Fruit fly (Drosophila melanogaster) whole organism, embryonic: ENCODE measurements around the gene ND-24L.
A peak's percentile ranks its signal among the peaks of the same experiment; 100 is the strongest.

Experiments
- Adf1 ChIP-seq: fragments of 200-800 bp; sonication (Bioruptor generic); IDR thresholded peaks from 2 replicates; pipeline ENCODE4 v1.3.6; 2022; ENCODE audit warnings: missing biosample characterization, missing genetic modification characterization
- BtbVII ChIP-seq: fragments of 200-800 bp; sonication (Bioruptor generic); optimal IDR thresholded peaks from 3 replicates; lab custom pipeline; 2017; ENCODE audit warnings: missing biosample characterization, mild to moderate bottlenecking, missing genetic modification characterization
- CG10959 ChIP-seq: fragments of 200-800 bp; sonication (Bioruptor generic); IDR thresholded peaks from 2 replicates; pipeline ENCODE4 v1.3.6; 2022; ENCODE audit warnings: missing biosample characterization, missing genetic modification characterization
- CG11093 ChIP-seq: fragments of 200-800 bp; sonication (Bioruptor generic); IDR thresholded peaks from 3 replicates; pipeline ENCODE4 v1.3.6; 2022; ENCODE audit warnings: missing biosample characterization, missing genetic modification characterization
- CG11696 ChIP-seq: fragments of 200-800 bp; sonication (Bioruptor generic); IDR thresholded peaks from 2 replicates; pipeline ENCODE4 v1.3.6; 2022; ENCODE audit warnings: missing biosample characterization, missing genetic modification characterization
- CG1529 ChIP-seq: fragments of 200-800 bp; sonication (Bioruptor generic); optimal IDR thresholded peaks from 3 replicates; lab custom pipeline; 2018; ENCODE audit warnings: missing biosample characterization, missing genetic modification characterization
- CG15479 ChIP-seq: fragments of 200-800 bp; sonication (Bioruptor generic); optimal IDR thresholded peaks from 3 replicates; lab custom pipeline; 2019; ENCODE audit warnings: missing biosample characterization, mild to moderate bottlenecking, missing genetic modification characterization, moderate library complexity
- CG16815 ChIP-seq: fragments of 200-800 bp; sonication (Bioruptor generic); optimal IDR thresholded peaks from 3 replicates; lab custom pipeline; 2017; ENCODE audit warnings: missing biosample characterization, mild to moderate bottlenecking, missing genetic modification characterization
- CG17328 ChIP-seq: fragments of 200-800 bp; sonication (Bioruptor generic); IDR thresholded peaks from 2 replicates; pipeline ENCODE4 v1.3.6; 2022; ENCODE audit warnings: missing biosample characterization, missing genetic modification characterization
- CG1792 ChIP-seq: fragments of 200-800 bp; sonication (Bioruptor generic); optimal IDR thresholded peaks from 2 replicates; lab custom pipeline; 2016; ENCODE audit warnings: missing biosample characterization, missing genetic modification characterization
- CG18011 ChIP-seq: fragments of 200-800 bp; sonication (Bioruptor generic); optimal IDR thresholded peaks from 2 replicates; lab custom pipeline; 2017; ENCODE audit warnings: missing biosample characterization, missing genetic modification characterization, mild to moderate bottlenecking, moderate library complexity, missing genotype
- CG3065 ChIP-seq: fragments of 200-800 bp; sonication (Bioruptor generic); optimal IDR thresholded peaks from 2 replicates; lab custom pipeline; 2016; ENCODE audit warnings: missing biosample characterization, missing genetic modification characterization
- CG32767 ChIP-seq: fragments of 200-800 bp; sonication (Bioruptor generic); IDR thresholded peaks from 2 replicates; pipeline ENCODE4 v1.3.6; 2022; ENCODE audit warnings: missing biosample characterization, missing genetic modification characterization
- CG3838 ChIP-seq: fragments of 200-800 bp; sonication (Bioruptor generic); optimal IDR thresholded peaks from 3 replicates; lab custom pipeline; 2016; ENCODE audit warnings: missing biosample characterization, missing genetic modification characterization
- CG3847 ChIP-seq: fragments of 200-800 bp; sonication (Bioruptor generic); IDR thresholded peaks from 2 replicates; pipeline ENCODE4 v1.3.6; 2022; ENCODE audit warnings: missing biosample characterization, missing genetic modification characterization
- CG4328 ChIP-seq: fragments of 200-800 bp; sonication (Bioruptor generic); optimal IDR thresholded peaks from 3 replicates; lab custom pipeline; 2017; ENCODE audit warnings: missing biosample characterization, missing genetic modification reagents, missing genetic modification characterization
- CG4707 ChIP-seq: fragments of 200-800 bp; sonication (Bioruptor generic); optimal IDR thresholded peaks from 2 replicates; lab custom pipeline; 2018; ENCODE audit warnings: missing biosample characterization, mild to moderate bottlenecking, missing genetic modification characterization, moderate library complexity
- CG6765 ChIP-seq: fragments of 200-800 bp; sonication (Bioruptor generic); optimal IDR thresholded peaks from 3 replicates; lab custom pipeline; 2017; ENCODE audit warnings: missing biosample characterization, mild to moderate bottlenecking, missing genetic modification characterization
- CHES-1-like ChIP-seq: fragments of 200-800 bp; sonication (Bioruptor generic); optimal IDR thresholded peaks from 2 replicates; lab custom pipeline; 2016; ENCODE audit warnings: missing biosample characterization, missing genetic modification characterization
- Deaf1 ChIP-seq: fragments of 200-800 bp; optimal IDR thresholded peaks from 3 replicates; lab custom pipeline; 2019; ENCODE audit warnings: missing biosample characterization, mild to moderate bottlenecking, missing genetic modification characterization, moderate library complexity
- Dfd ChIP-seq, 2 experiments: fragments of >200 bp; optimal IDR thresholded peaks; 2 replicates each; lab custom pipeline; 2017; ENCODE audit warnings: missing biosample characterization in 2 of 2, missing genetic modification characterization in 2 of 2
- Doc2 ChIP-seq: fragments of 200-800 bp; sonication (Bioruptor generic); IDR thresholded peaks from 2 replicates; pipeline ENCODE4 v1.3.6; 2022; ENCODE audit warnings: missing biosample characterization, missing genetic modification characterization
- Ets97D ChIP-seq: fragments of 200-800 bp; sonication (Bioruptor generic); optimal IDR thresholded peaks from 3 replicates; lab custom pipeline; 2016; ENCODE audit warnings: missing biosample characterization, missing genetic modification characterization
- Hey ChIP-seq: fragments of 200-800 bp; sonication (Bioruptor generic); optimal IDR thresholded peaks from 3 replicates; lab custom pipeline; 2018; ENCODE audit warnings: missing biosample characterization, mild to moderate bottlenecking, missing genetic modification characterization
- NK7.1 ChIP-seq: fragments of 200-800 bp; sonication (Bioruptor generic); optimal IDR thresholded peaks from 3 replicates; lab custom pipeline; 2016; ENCODE audit warnings: missing biosample characterization, missing genetic modification characterization
- Usf ChIP-seq: fragments of 200-800 bp; sonication (Bioruptor generic); optimal IDR thresholded peaks from 2 replicates; lab custom pipeline; 2017; ENCODE audit warnings: missing genotype, missing biosample characterization, missing genetic modification characterization
- YL-1 ChIP-seq: fragments of 200-800 bp; sonication (Bioruptor generic); optimal IDR thresholded peaks from 3 replicates; lab custom pipeline; 2017; ENCODE audit warnings: missing biosample characterization, mild to moderate bottlenecking, missing genetic modification characterization
- abd-A ChIP-seq: fragments of 200-800 bp; sonication (Bioruptor generic); optimal IDR thresholded peaks from 3 replicates; lab custom pipeline; 2019; ENCODE audit warnings: missing biosample characterization, mild to moderate bottlenecking, missing genetic modification characterization, moderate library complexity
- bsh ChIP-seq, 2 experiments: fragments of 200-800 bp; sonication (Bioruptor generic); optimal IDR thresholded peaks; 2 replicates each; lab custom pipeline; 2017 to 2018; ENCODE audit warnings: mild to moderate bottlenecking in 2 of 2, missing biosample characterization in 2 of 2, missing genetic modification characterization in 2 of 2, moderate library complexity in 1 of 2
- cg ChIP-seq: fragments of 200-800 bp; sonication (Bioruptor generic); optimal IDR thresholded peaks from 3 replicates; lab custom pipeline; 2019; ENCODE audit warnings: missing biosample characterization, mild to moderate bottlenecking, missing genetic modification characterization, moderate library complexity
- chif ChIP-seq, 2 experiments: fragments of 200-800 bp; sonication (Bioruptor generic); optimal IDR thresholded peaks; 3 replicates each; lab custom pipeline; 2016; ENCODE audit warnings: missing biosample characterization in 2 of 2, missing genetic modification characterization in 2 of 2
- chinmo ChIP-seq: fragments of 200-800 bp; sonication (Bioruptor generic); IDR thresholded peaks from 4 replicates; pipeline ENCODE4 v1.3.6; 2022; ENCODE audit warnings: missing biosample characterization, missing genetic modification characterization; ENCODE audit not compliant: partially characterized antibody
- fd3F ChIP-seq: fragments of 200-800 bp; sonication (Bioruptor generic); optimal IDR thresholded peaks from 2 replicates; lab custom pipeline; 2018; ENCODE audit warnings: missing biosample characterization, mild to moderate bottlenecking, missing genetic modification characterization, moderate library complexity
- fru ChIP-seq: fragments of >200 bp; optimal IDR thresholded peaks from 2 replicates; lab custom pipeline; 2017
- ftz-f1 ChIP-seq: fragments of 200-800 bp; sonication (Bioruptor generic); optimal IDR thresholded peaks from 2 replicates; lab custom pipeline; 2016; ENCODE audit warnings: missing biosample characterization, missing genetic modification characterization
- ken ChIP-seq: fragments of 200-800 bp; sonication (Bioruptor generic); IDR thresholded peaks from 3 replicates; pipeline ENCODE4 v1.3.6; 2022; ENCODE audit warnings: missing biosample characterization, missing genetic modification characterization
- mirr ChIP-seq: fragments of 200-800 bp; sonication (Bioruptor generic); optimal IDR thresholded peaks from 3 replicates; lab custom pipeline; 2018; ENCODE audit warnings: missing biosample characterization, mild to moderate bottlenecking, missing genetic modification characterization
- pb ChIP-seq: fragments of 200-800 bp; sonication (Bioruptor generic); optimal IDR thresholded peaks from 3 replicates; lab custom pipeline; 2016; ENCODE audit warnings: missing biosample characterization, missing genetic modification characterization
- salm ChIP-seq: fragments of 200-800 bp; sonication (Bioruptor generic); optimal IDR thresholded peaks from 2 replicates; lab custom pipeline; 2018; ENCODE audit warnings: missing biosample characterization, mild to moderate bottlenecking, missing genetic modification characterization
- sens-2 ChIP-seq: fragments of 200-800 bp; sonication (Bioruptor generic); IDR thresholded peaks from 2 replicates; pipeline ENCODE4 v1.3.6; 2022; ENCODE audit warnings: missing biosample characterization, missing genetic modification characterization
- z ChIP-seq: fragments of 200-800 bp; sonication (Bioruptor generic); IDR thresholded peaks from 3 replicates; pipeline ENCODE4 v1.3.6; 2022; ENCODE audit warnings: missing biosample characterization, missing genetic modification characterization

The ND-24L gene

dm6 chr3L:17349604-17350003 lies 29.0 kb upstream of the ND-24L start, which contains the start of gene Mip (continued):
- TF ChIP-seq fd3F (GFP tag; lab: Kevin White, UChicago) (no peak), CG3847 (0 out of 2 replicates have a peak, but pooled peaks have one; percentile 8), CG16815 (GFP tag; lab: Kevin White, UChicago) (no peak), chif (GFP tag; optimal IDR thresholded peaks at IDR 0.05; lab: Kevin White, UChicago) (no peak), CG3838 (GFP tag; lab: Kevin White, UChicago) (no peak), BtbVII (GFP tag; lab: Kevin White, UChicago) (no peak), chinmo (GFP tag; lab: Robert Waterston, UW) (no peak), CG32767 (GFP tag; lab: Robert Waterston, UW) (no peak), pb (GFP tag; lab: Kevin White, UChicago) (no peak), CG15479 (GFP tag; lab: Kevin White, UChicago) (peak; percentile 77), CG11696 (GFP tag; lab: Robert Waterston, UW) (no peak), ftz-f1 (no peak), Usf (GFP tag; lab: Kevin White, UChicago) (no peak), Ets97D (GFP tag; lab: Kevin White, UChicago) (peak; percentile 12), CG1792 (GFP tag; lab: Kevin White, UChicago) (no peak), Deaf1 (tag; lab: Kevin White, UChicago) (peak; percentile 83), CG3065 (GFP tag; lab: Kevin White, UChicago) (no peak), CG10959 (GFP tag; lab: Robert Waterston, UW) (0 out of 2 replicates have a peak, but pooled peaks have one; percentile 17), Adf1 (GFP tag; lab: Robert Waterston, UW) (no peak), CG1529 (GFP tag; lab: Kevin White, UChicago) (no peak), Dfd (GFP tag; optimal IDR thresholded peaks at IDR 0.05; lab: Kevin White, UChicago) (peak in 1 of 2 experiments; percentile 13), cg (GFP tag; lab: Kevin White, UChicago) (peak; percentile 41), CG11093 (GFP tag; lab: Robert Waterston, UW) (no peak), bsh (GFP tag; optimal IDR thresholded peaks at IDR 0.05; lab: Kevin White, UChicago) (no peak), salm (tag; lab: Kevin White, UChicago) (no peak), ken (GFP tag; lab: Robert Waterston, UW) (no peak), CG17328 (GFP tag; lab: Robert Waterston, UW) (no peak), CHES-1-like (GFP tag; lab: Kevin White, UChicago) (no peak), Hey (peak; percentile 39), CG4328 (GFP tag; lab: Kevin White, UChicago) (no peak), CG18011 (GFP tag; lab: Kevin White, UChicago) (no peak), fru (lab: Kevin White, UChicago) (no peak), Doc2 (GFP tag; lab: Robert Waterston, UW) (no peak)
- TF ChIP-seq, all 482 proteins: peak for 12

DNA sequence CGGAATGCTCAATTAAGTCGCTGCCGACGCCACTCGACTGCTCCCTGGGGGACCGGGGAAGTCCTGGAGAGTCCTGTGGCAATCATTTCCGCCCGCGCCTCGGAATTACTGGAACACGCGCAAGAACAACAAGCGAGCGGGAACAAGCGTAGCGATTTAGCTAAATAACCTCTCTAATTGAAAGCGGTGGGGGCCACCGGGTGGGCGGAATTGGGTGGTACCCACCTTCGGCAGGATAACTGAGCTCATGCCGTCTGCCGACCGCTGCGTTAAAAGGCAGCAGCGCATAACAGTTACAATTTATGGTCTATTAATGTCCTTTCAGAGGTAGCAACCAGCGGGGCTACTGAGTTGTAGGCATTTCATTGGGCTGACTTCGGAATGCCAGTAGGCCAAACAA lies 25.8 kb upstream of the ND-24L start:
- TF ChIP-seq mirr (GFP tag; lab: Kevin White, UChicago) = peak; percentile 14
- TF ChIP-seq YL-1 (GFP tag; lab: Kevin White, UChicago) = no peak
- no peak for TF ChIP-seq CG6765
- no peak for TF ChIP-seq NK7.1 (GFP tag; lab: Kevin White, UChicago)
- no peak for TF ChIP-seq sens-2 (GFP tag; lab: Robert Waterston, UW)
- TF ChIP-seq CG4707 = no peak
- TF ChIP-seq CG15479 (GFP tag; lab: Kevin White, UChicago) = no peak
- TF ChIP-seq z (GFP tag; lab: Robert Waterston, UW) = no peak
- peak; percentile 91 for TF ChIP-seq abd-A
- TF ChIP-seq CG32767 (GFP tag; lab: Robert Waterston, UW) = no peak
- TF ChIP-seq ken (GFP tag; lab: Robert Waterston, UW) = no peak
- TF ChIP-seq Hey = peak; percentile 72
